Worm (Caenorhabditis elegans) whole organism, young adult: ENCODE measurements around the gene fis-2.

Experiments used
- C06A6.2 ChIP-seq: fragments of 200-800 bp; sonication (Bioruptor generic); conservative IDR thresholded peaks from 2 replicates; pipeline ENCODE4 v1.3.6; 2022; ENCODE audit warnings: missing genetic modification characterization, missing compliant biosample characterization
- Y53G8AR.9 ChIP-seq: fragments of 200-800 bp; sonication (Bioruptor generic); conservative IDR thresholded peaks from 2 replicates; pipeline ENCODE4 v1.3.6; 2022; ENCODE audit warnings: missing genetic modification reagents, missing genetic modification characterization, missing compliant biosample characterization
- sptf-2 ChIP-seq: fragments of 200-800 bp; sonication (Bioruptor generic); optimal IDR thresholded peaks from 2 replicates; lab custom pipeline; 2018; ENCODE audit warnings: mild to moderate bottlenecking, missing genetic modification characterization, missing compliant biosample characterization

DNA sequence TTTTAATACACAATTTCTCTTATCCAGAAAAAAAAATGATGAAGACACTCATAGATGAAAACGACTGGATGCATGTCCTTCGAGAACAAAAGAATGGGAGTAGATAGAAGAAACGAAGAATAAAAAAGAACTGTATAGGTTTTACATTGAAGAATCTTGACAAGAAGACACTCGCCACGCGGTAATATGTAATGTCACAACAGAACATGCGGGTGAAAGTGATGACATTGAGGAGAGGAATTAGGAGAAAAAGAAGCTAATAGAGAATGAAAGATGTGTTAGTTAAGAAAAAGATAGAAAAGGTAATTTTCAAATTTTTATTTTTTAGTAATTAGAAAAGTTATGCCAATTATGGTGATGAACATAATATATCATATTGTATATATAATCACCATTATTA is 29.6 kb downstream of the fis-2 start:
- no peak for TF ChIP-seq Y53G8AR.9 (GFP tag; lab: Robert Waterston, UW)
- no peak for TF ChIP-seq C06A6.2 (GFP tag; lab: Robert Waterston, UW)
- TF ChIP-seq sptf-2 = no peak
